Worm (Caenorhabditis elegans) whole organism, L3 larva: ENCODE measurements around the gene fbxa-48.

Experiments used
- R02D3.7 ChIP-seq: fragments of 150-350 bp; optimal IDR thresholded peaks from 2 replicates; lab custom pipeline; 2014; ENCODE audit warnings: missing biosample characterization, missing genetic modification characterization
- ZK546.5 ChIP-seq: sonication (generic microtip); optimal IDR thresholded peaks from 2 replicates; lab custom pipeline; 2017; ENCODE audit warnings: missing biosample characterization, missing genetic modification characterization
- aly-2 ChIP-seq: fragments of 150-350 bp; optimal IDR thresholded peaks from 2 replicates; lab custom pipeline; 2014; ENCODE audit warnings: missing biosample characterization, missing genetic modification characterization
- ceh-16 ChIP-seq: sonication (generic microtip); optimal IDR thresholded peaks from 2 replicates; lab custom pipeline; 2017; ENCODE audit warnings: missing biosample characterization, missing genetic modification characterization
- ceh-28 ChIP-seq: fragments of 150-350 bp; optimal IDR thresholded peaks from 2 replicates; lab custom pipeline; 2014; ENCODE audit warnings: missing biosample characterization, missing genetic modification reagents, missing genetic modification characterization
- ceh-82 ChIP-seq: fragments of 150-350 bp; optimal IDR thresholded peaks from 2 replicates; lab custom pipeline; 2014; ENCODE audit warnings: missing biosample characterization, missing genetic modification characterization
- ceh-9 ChIP-seq: sonication (generic microtip); optimal IDR thresholded peaks from 2 replicates; lab custom pipeline; 2018; ENCODE audit warnings: missing biosample characterization, missing genetic modification characterization
- daf-12 ChIP-seq: fragments of 150-350 bp; optimal IDR thresholded peaks from 2 replicates; lab custom pipeline; 2014; ENCODE audit warnings: missing biosample characterization, missing genetic modification reagents, missing genetic modification characterization
- egl-27 ChIP-seq: sonication (generic microtip); optimal IDR thresholded peaks from 4 replicates; lab custom pipeline; 2017; ENCODE audit warnings: missing biosample characterization, missing genetic modification reagents, missing genetic modification characterization
- elt-1 ChIP-seq: fragments of 150-350 bp; optimal IDR thresholded peaks from 2 replicates; lab custom pipeline; 2014; ENCODE audit warnings: missing biosample characterization, missing genetic modification characterization
- elt-2 ChIP-seq: sonication (generic microtip); optimal IDR thresholded peaks from 2 replicates; lab custom pipeline; 2016; ENCODE audit warnings: missing genetic modification reagents, mild to moderate bottlenecking, missing genetic modification characterization, missing compliant biosample characterization
- elt-3 ChIP-seq, 3 experiments: fragments of 150-350 bp in 1 of 3; sonication (generic microtip) in 2 of 3; optimal IDR thresholded peaks; 2 replicates in 2 of 3; 4 replicates in 1 of 3; lab custom pipeline; 2014 to 2017; ENCODE audit warnings: missing biosample characterization in 3 of 3, missing genetic modification characterization in 3 of 3
- eor-1 ChIP-seq, 2 experiments: fragments of 150-350 bp; optimal IDR thresholded peaks; 2 replicates each; lab custom pipeline; 2014 to 2018; ENCODE audit warnings: missing biosample characterization in 2 of 2, missing genetic modification characterization in 2 of 2
- fkh-10 ChIP-seq: sonication (generic microtip); optimal IDR thresholded peaks from 2 replicates; lab custom pipeline; 2017; ENCODE audit warnings: missing biosample characterization, missing genetic modification reagents, missing genetic modification characterization
- hmg-11 ChIP-seq: sonication (generic microtip); optimal IDR thresholded peaks from 2 replicates; lab custom pipeline; 2016; ENCODE audit warnings: missing genetic modification characterization, missing compliant biosample characterization
- lin-15B ChIP-seq: fragments of 150-350 bp; optimal IDR thresholded peaks from 2 replicates; lab custom pipeline; 2014; ENCODE audit warnings: missing biosample characterization, missing genetic modification characterization
- lsy-12 ChIP-seq: sonication (generic microtip); optimal IDR thresholded peaks from 2 replicates; lab custom pipeline; 2016; ENCODE audit warnings: mild to moderate bottlenecking, missing genetic modification characterization, missing compliant biosample characterization
- mdl-1 ChIP-seq: fragments of 150-350 bp; optimal IDR thresholded peaks from 2 replicates; lab custom pipeline; 2014; ENCODE audit warnings: missing biosample characterization, missing genetic modification characterization
- nhr-11 ChIP-seq: fragments of 150-350 bp; optimal IDR thresholded peaks from 2 replicates; lab custom pipeline; 2014; ENCODE audit warnings: missing biosample characterization, missing genetic modification characterization
- nhr-12 ChIP-seq: fragments of 150-350 bp; optimal IDR thresholded peaks from 2 replicates; lab custom pipeline; 2014; ENCODE audit warnings: missing biosample characterization, missing genetic modification characterization
- nhr-23 ChIP-seq: fragments of 150-350 bp; optimal IDR thresholded peaks from 2 replicates; lab custom pipeline; 2014; ENCODE audit warnings: missing biosample characterization, missing genetic modification reagents, missing genetic modification characterization
- nhr-25 ChIP-seq: sonication (generic microtip); optimal IDR thresholded peaks from 2 replicates; lab custom pipeline; 2017; ENCODE audit warnings: missing biosample characterization, missing genetic modification characterization
- nhr-67 ChIP-seq: fragments of 150-350 bp; optimal IDR thresholded peaks from 2 replicates; lab custom pipeline; 2014; ENCODE audit warnings: missing biosample characterization, missing genetic modification characterization
- pqm-1 ChIP-seq: fragments of 150-350 bp; optimal IDR thresholded peaks from 2 replicates; lab custom pipeline; 2017; ENCODE audit warnings: missing biosample characterization, missing genetic modification characterization, inconsistent platforms
- sea-2 ChIP-seq: fragments of 150-350 bp; sonication (generic microtip); optimal IDR thresholded peaks from 4 replicates; lab custom pipeline; 2014; ENCODE audit warnings: missing biosample characterization, missing genetic modification reagents, missing genetic modification characterization
- snpc-4 ChIP-seq: fragments of 150-350 bp; optimal IDR thresholded peaks from 2 replicates; lab custom pipeline; 2014; ENCODE audit warnings: missing biosample characterization, missing genetic modification characterization
- unc-39 ChIP-seq: sonication (generic microtip); optimal IDR thresholded peaks from 4 replicates; lab custom pipeline; 2017; ENCODE audit warnings: missing biosample characterization, missing genetic modification characterization
- zag-1 ChIP-seq: fragments of 150-350 bp; optimal IDR thresholded peaks from 2 replicates; lab custom pipeline; 2014; ENCODE audit warnings: missing biosample characterization, missing genetic modification characterization
- ztf-11 ChIP-seq: fragments of 150-350 bp; optimal IDR thresholded peaks from 2 replicates; lab custom pipeline; 2014; ENCODE audit warnings: missing biosample characterization, missing genetic modification characterization
- ztf-4 ChIP-seq: fragments of 150-350 bp; optimal IDR thresholded peaks from 2 replicates; lab custom pipeline; 2014; ENCODE audit warnings: missing biosample characterization, missing genetic modification characterization

Gene fbxa-48

ce11 chrIII:2291139-2291538, 19.2 kb upstream of the fbxa-48 start, which contains the start of gene fbxa-219:
TSS of gene fbxa-219 (plus strand) at chrIII:2291415.
- TF ChIP-seq ceh-28 (tag; lab: Kevin White, UChicago) (no peak), zag-1 (tag; lab: Kevin White, UChicago) (no peak), ztf-11 (tag; lab: Kevin White, UChicago) (no peak), nhr-25 (tag; lab: Kevin White, UChicago) (no peak), elt-2 (tag; lab: Kevin White, UChicago) (peak; percentile 59), nhr-67 (tag; lab: Kevin White, UChicago) (no peak), ceh-16 (tag; lab: Kevin White, UChicago) (no peak), nhr-11 (tag; lab: Kevin White, UChicago) (no peak), sea-2 (GFP tag; lab: Kevin White, UChicago) (no peak), elt-1 (tag; lab: Kevin White, UChicago) (no peak), snpc-4 (tag; lab: Kevin White, UChicago) (no peak), nhr-12 (no peak), daf-12 (no peak), pqm-1 (peak; percentile 41)

ce11 chrIII:2288261-2288660, 16.3 kb upstream of the fbxa-48 start:
- TF ChIP-seq zag-1 (tag; lab: Kevin White, UChicago) (no peak), pqm-1 (no peak), nhr-11 (tag; lab: Kevin White, UChicago) (no peak), fkh-10 (GFP tag; lab: Kevin White, UChicago) (no peak), aly-2 (tag; lab: Kevin White, UChicago) (no peak), lin-15B (tag; lab: Kevin White, UChicago) (no peak), ceh-9 (tag; lab: Kevin White, UChicago) (no peak), ztf-11 (tag; lab: Kevin White, UChicago) (no peak), nhr-23 (tag; lab: Kevin White, UChicago) (no peak), daf-12 (no peak), R02D3.7 (no peak)

ce11 chrIII:2283341-2283847, 11.4 kb upstream of the fbxa-48 start:
- TF ChIP-seq ceh-28 (tag; lab: Kevin White, UChicago) (peak; percentile 97), elt-3 (tag; optimal IDR thresholded peaks at IDR 0.05; lab: Kevin White, UChicago) (no peak)

ce11 chrIII:2281975-2282957, 10.3 kb upstream of the fbxa-48 start, which contains the start of gene Y54F10BM.3:
TSS of gene Y54F10BM.3 (plus strand) at chrIII:2282025.
- TF ChIP-seq ceh-28 (tag; lab: Kevin White, UChicago) (peak; percentile 98), eor-1 (tag; optimal IDR thresholded peaks at IDR 0.05; lab: Kevin White, UChicago) (no peak)

- TF ChIP-seq hmg-11 (tag; lab: Kevin White, UChicago) = no peak
- no peak for TF ChIP-seq nhr-23 (tag; lab: Kevin White, UChicago)
- no peak for TF ChIP-seq ceh-9 (tag; lab: Kevin White, UChicago)
- TF ChIP-seq nhr-25 (tag; lab: Kevin White, UChicago) = no peak
- TF ChIP-seq ceh-82 = no peak
- no peak for TF ChIP-seq ceh-28 (tag; lab: Kevin White, UChicago)
- no peak for TF ChIP-seq R02D3.7
- TF ChIP-seq egl-27 (tag; lab: Kevin White, UChicago) = no peak
- no peak for TF ChIP-seq elt-1 (tag; lab: Kevin White, UChicago)
- TF ChIP-seq ZK546.5 (tag; lab: Kevin White, UChicago) = no peak
- TF ChIP-seq nhr-67 (tag; lab: Kevin White, UChicago) = no peak
- no peak for TF ChIP-seq snpc-4 (tag; lab: Kevin White, UChicago)
- TF ChIP-seq ztf-4 = no peak
- no peak for TF ChIP-seq ztf-11 (tag; lab: Kevin White, UChicago)
- TF ChIP-seq lsy-12 (tag; lab: Kevin White, UChicago) = no peak
- TF ChIP-seq mdl-1 (tag; lab: Kevin White, UChicago) = no peak
- TF ChIP-seq nhr-12 = no peak
- TF ChIP-seq unc-39 = no peak
Measured at ce11 chrIII:2280569-2280968, 8.6 kb upstream of the fbxa-48 start, which contains the start of gene Y54F10BM.22. TSS of gene Y54F10BM.22 (plus strand) at chrIII:2280899.
